Worm (Caenorhabditis elegans): ENCODE data around the gene bigr-1.

DNA sequence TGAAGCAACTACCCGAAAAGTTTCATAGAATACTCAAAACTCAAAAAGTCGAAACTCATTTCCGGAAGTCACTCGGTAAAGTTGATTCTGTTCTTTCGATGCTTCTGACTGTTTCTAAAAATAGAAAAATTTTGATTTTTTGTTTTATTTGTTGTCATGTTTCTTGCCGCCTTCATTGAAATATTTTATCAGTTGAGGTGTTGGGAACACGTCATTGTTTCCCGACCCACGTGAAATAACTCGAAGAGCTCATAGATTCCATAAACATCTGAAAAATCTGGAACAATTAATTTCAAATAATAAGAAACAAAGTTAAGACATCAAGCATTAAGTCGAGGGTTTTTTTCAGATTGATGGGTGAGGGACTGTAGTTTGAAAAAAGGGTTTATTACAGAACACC, 26.5 kb upstream of the bigr-1 start:
- TF ChIP-seq him-1 (tag; optimal IDR thresholded peaks at IDR 0.05) = no peak
- no peak for TF ChIP-seq dao-5 (tag; optimal IDR thresholded peaks at IDR 0.05)
